Worm (Caenorhabditis elegans): ENCODE results near the gene atn-1.

Gene atn-1

ce11 chrV:12467755-12468154, 10.5 kb upstream of the atn-1 start:
- TF ChIP-seq hnd-1 (tag; optimal IDR thresholded peaks at IDR 0.05) (no peak), B0310.2 (tag; optimal IDR thresholded peaks at IDR 0.05) (no peak), ceh-36 (tag; optimal IDR thresholded peaks at IDR 0.05) (no peak), tbx-37 (GFP tag; conservative IDR thresholded peaks at IDR 0.05) (no peak), flt-1 (GFP tag; IDR thresholded peaks at IDR 0.05) (no peak), scrt-1 (GFP tag; IDR thresholded peaks at IDR 0.05) (no peak)

ce11 chrV:12468363-12468762, 9.8 kb upstream of the atn-1 start, which contains the start of gene F28C1.3:
F28C1.3 (plus strand) TSS chrV:12468663.
- TF ChIP-seq flt-1 (GFP tag; IDR thresholded peaks at IDR 0.05) (no peak), B0310.2 (tag; optimal IDR thresholded peaks at IDR 0.05) (no peak), ceh-13 (GFP tag; optimal IDR thresholded peaks at IDR 0.05) (no peak), ceh-36 (tag; optimal IDR thresholded peaks at IDR 0.05) (no peak), ets-7 (tag; optimal IDR thresholded peaks at IDR 0.05) (no peak), tbx-37 (GFP tag; conservative IDR thresholded peaks at IDR 0.05) (no peak), hmbx-1 (tag; optimal IDR thresholded peaks at IDR 0.05) (no peak), aly-1 (tag; optimal IDR thresholded peaks at IDR 0.05) (no peak), F13C5.2 (tag; optimal IDR thresholded peaks at IDR 0.05) (no peak), ama-1 (optimal IDR thresholded peaks at IDR 0.05) (no peak), hnd-1 (tag; optimal IDR thresholded peaks at IDR 0.05) (no peak), pes-1 (GFP tag; IDR thresholded peaks at IDR 0.05) (no peak)

- TF ChIP-seq scrt-1 (GFP tag; IDR thresholded peaks at IDR 0.05) = no peak
- no peak for TF ChIP-seq tra-4 (tag; optimal IDR thresholded peaks at IDR 0.05)
- no peak for TF ChIP-seq ets-7 (tag; optimal IDR thresholded peaks at IDR 0.05)
- TF ChIP-seq tbx-37 (GFP tag; conservative IDR thresholded peaks at IDR 0.05) = no peak
- no peak for TF ChIP-seq pes-1 (GFP tag; IDR thresholded peaks at IDR 0.05)
- no peak for TF ChIP-seq ceh-36 (tag; optimal IDR thresholded peaks at IDR 0.05)
- TF ChIP-seq B0310.2 (tag; optimal IDR thresholded peaks at IDR 0.05) = no peak
- no peak for TF ChIP-seq sea-1 (GFP tag; conservative IDR thresholded peaks at IDR 0.05)
- TF ChIP-seq tbx-11 (GFP tag; IDR thresholded peaks at IDR 0.05) = no peak
- TF ChIP-seq hnd-1 (tag; optimal IDR thresholded peaks at IDR 0.05) = no peak
- no peak for TF ChIP-seq hmg-4 (GFP tag; optimal IDR thresholded peaks at IDR 0.05)
- no peak for TF ChIP-seq aly-1 (tag; optimal IDR thresholded peaks at IDR 0.05)
- no peak for TF ChIP-seq flt-1 (GFP tag; IDR thresholded peaks at IDR 0.05)
- no peak for TF ChIP-seq F13C5.2 (tag; optimal IDR thresholded peaks at IDR 0.05)
- TF ChIP-seq ceh-13 (GFP tag; optimal IDR thresholded peaks at IDR 0.05) = no peak
- TF ChIP-seq hmbx-1 (tag; optimal IDR thresholded peaks at IDR 0.05) = no peak
- no peak for TF ChIP-seq ama-1 (optimal IDR thresholded peaks at IDR 0.05)
Measured at ce11 chrV:12470324-12470723, 7.9 kb upstream of the atn-1 start.

DNA sequence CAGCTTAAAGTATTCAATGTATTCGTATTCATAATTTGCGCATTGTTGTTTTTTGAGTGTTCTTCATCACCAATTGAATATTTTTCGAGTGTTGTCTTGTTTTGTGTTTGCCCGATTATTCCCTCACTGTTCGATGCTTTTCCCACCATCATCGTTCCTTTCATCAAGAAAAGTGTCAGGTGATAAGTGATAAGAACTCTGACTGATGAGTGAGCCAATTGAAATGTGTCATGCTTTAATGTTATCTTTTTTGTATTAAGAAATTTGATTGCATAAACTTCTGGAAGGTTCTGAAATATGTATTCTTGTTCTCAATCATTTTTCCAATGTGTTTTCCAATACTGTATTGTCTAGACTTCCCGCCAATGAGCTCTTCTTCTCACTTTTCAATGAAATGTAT, 2.9 kb upstream of the atn-1 start:
- TF ChIP-seq B0310.2 (tag; optimal IDR thresholded peaks at IDR 0.05) = no peak
- no peak for TF ChIP-seq hnd-1 (tag; optimal IDR thresholded peaks at IDR 0.05)
- TF ChIP-seq ceh-13 (GFP tag; optimal IDR thresholded peaks at IDR 0.05) = no peak
- no peak for TF ChIP-seq ets-7 (tag; optimal IDR thresholded peaks at IDR 0.05)
- TF ChIP-seq hmg-4 (GFP tag; optimal IDR thresholded peaks at IDR 0.05) = no peak
- TF ChIP-seq aly-1 (tag; optimal IDR thresholded peaks at IDR 0.05) = no peak
- no peak for TF ChIP-seq F13C5.2 (tag; optimal IDR thresholded peaks at IDR 0.05)
- TF ChIP-seq pes-1 (GFP tag; IDR thresholded peaks at IDR 0.05) = no peak
- no peak for TF ChIP-seq hmbx-1 (tag; optimal IDR thresholded peaks at IDR 0.05)
- no peak for TF ChIP-seq ama-1 (optimal IDR thresholded peaks at IDR 0.05)
- no peak for TF ChIP-seq ceh-36 (tag; optimal IDR thresholded peaks at IDR 0.05)
- TF ChIP-seq tbx-37 (GFP tag; conservative IDR thresholded peaks at IDR 0.05) = no peak
- TF ChIP-seq tbx-11 (GFP tag; IDR thresholded peaks at IDR 0.05) = no peak
- TF ChIP-seq tra-4 (tag; optimal IDR thresholded peaks at IDR 0.05) = no peak
- no peak for TF ChIP-seq scrt-1 (GFP tag; IDR thresholded peaks at IDR 0.05)
- TF ChIP-seq flt-1 (GFP tag; IDR thresholded peaks at IDR 0.05) = no peak
- TF ChIP-seq sea-1 (GFP tag; conservative IDR thresholded peaks at IDR 0.05) = no peak

ce11 chrV:12477139-12477538, 1.1 kb upstream of the atn-1 start:
- TF ChIP-seq B0310.2 (tag; optimal IDR thresholded peaks at IDR 0.05) (no peak), hnd-1 (tag; optimal IDR thresholded peaks at IDR 0.05) (no peak), ets-7 (tag; optimal IDR thresholded peaks at IDR 0.05) (no peak), ama-1 (optimal IDR thresholded peaks at IDR 0.05) (no peak), ceh-36 (tag; optimal IDR thresholded peaks at IDR 0.05) (no peak), tbx-11 (GFP tag; IDR thresholded peaks at IDR 0.05) (no peak), ceh-13 (GFP tag; optimal IDR thresholded peaks at IDR 0.05) (no peak), sea-1 (GFP tag; conservative IDR thresholded peaks at IDR 0.05) (no peak), aly-1 (tag; optimal IDR thresholded peaks at IDR 0.05) (no peak), hmbx-1 (tag; optimal IDR thresholded peaks at IDR 0.05) (no peak), F13C5.2 (tag; optimal IDR thresholded peaks at IDR 0.05) (no peak), flt-1 (GFP tag; IDR thresholded peaks at IDR 0.05) (no peak)

- TF ChIP-seq flt-1 (GFP tag; IDR thresholded peaks at IDR 0.05) (no peak), ceh-13 (GFP tag; optimal IDR thresholded peaks at IDR 0.05) (no peak), ceh-36 (tag; optimal IDR thresholded peaks at IDR 0.05) (no peak), hmg-4 (GFP tag; optimal IDR thresholded peaks at IDR 0.05) (no peak), hnd-1 (tag; optimal IDR thresholded peaks at IDR 0.05) (no peak), tra-4 (tag; optimal IDR thresholded peaks at IDR 0.05) (no peak), pes-1 (GFP tag; IDR thresholded peaks at IDR 0.05) (no peak), F13C5.2 (tag; optimal IDR thresholded peaks at IDR 0.05) (no peak), sea-1 (GFP tag; conservative IDR thresholded peaks at IDR 0.05) (no peak), scrt-1 (GFP tag; IDR thresholded peaks at IDR 0.05) (no peak), tbx-37 (GFP tag; conservative IDR thresholded peaks at IDR 0.05) (no peak), B0310.2 (tag; optimal IDR thresholded peaks at IDR 0.05) (no peak), hmbx-1 (tag; optimal IDR thresholded peaks at IDR 0.05) (no peak), aly-1 (tag; optimal IDR thresholded peaks at IDR 0.05) (no peak), ets-7 (tag; optimal IDR thresholded peaks at IDR 0.05) (no peak)
Measured at ce11 chrV:12478990-12479389, 779 bp downstream of the atn-1 start.

DNA sequence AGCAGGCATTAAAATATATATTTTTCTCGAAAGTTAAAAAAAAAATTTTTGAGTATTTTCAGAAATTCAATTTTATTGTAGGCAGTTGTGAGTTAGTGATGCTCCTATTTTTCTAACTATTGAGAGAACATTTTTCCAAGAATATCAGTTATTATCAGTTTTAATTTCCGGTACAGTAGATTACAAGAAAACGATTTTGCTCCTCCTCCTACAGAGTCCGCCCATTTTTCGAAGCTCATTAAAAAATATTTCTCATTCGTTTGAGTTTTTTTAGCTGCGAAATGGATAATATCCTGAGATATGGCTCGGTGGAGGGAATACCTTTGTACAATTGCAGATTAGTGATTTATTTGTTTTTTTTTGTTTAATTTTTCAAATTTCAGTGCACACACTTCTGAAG, 6.4 kb downstream of the atn-1 start, which contains the start of gene srt-39:
Gene srt-39, plus strand, starts transcription at position 301 of the 400 bp plus-strand sequence.
- TF ChIP-seq hmg-4 (GFP tag; optimal IDR thresholded peaks at IDR 0.05) (no peak), pes-1 (GFP tag; IDR thresholded peaks at IDR 0.05) (no peak), hnd-1 (tag; optimal IDR thresholded peaks at IDR 0.05) (no peak), ama-1 (optimal IDR thresholded peaks at IDR 0.05) (no peak), tra-4 (tag; optimal IDR thresholded peaks at IDR 0.05) (no peak), F13C5.2 (tag; optimal IDR thresholded peaks at IDR 0.05) (no peak), hmbx-1 (tag; optimal IDR thresholded peaks at IDR 0.05) (no peak), sea-1 (GFP tag; conservative IDR thresholded peaks at IDR 0.05) (no peak), ets-7 (tag; optimal IDR thresholded peaks at IDR 0.05) (no peak), tbx-37 (GFP tag; conservative IDR thresholded peaks at IDR 0.05) (no peak), tbx-11 (GFP tag; IDR thresholded peaks at IDR 0.05) (no peak), aly-1 (tag; optimal IDR thresholded peaks at IDR 0.05) (no peak), B0310.2 (tag; optimal IDR thresholded peaks at IDR 0.05) (no peak), ceh-13 (GFP tag; optimal IDR thresholded peaks at IDR 0.05) (no peak), flt-1 (GFP tag; IDR thresholded peaks at IDR 0.05) (no peak), scrt-1 (GFP tag; IDR thresholded peaks at IDR 0.05) (no peak), ceh-36 (tag; optimal IDR thresholded peaks at IDR 0.05) (no peak)

All from whole organism, early embryonic.